Fruit fly (Drosophila melanogaster): ENCODE measurements around the gene Snoo.

Snoo gene

DNA sequence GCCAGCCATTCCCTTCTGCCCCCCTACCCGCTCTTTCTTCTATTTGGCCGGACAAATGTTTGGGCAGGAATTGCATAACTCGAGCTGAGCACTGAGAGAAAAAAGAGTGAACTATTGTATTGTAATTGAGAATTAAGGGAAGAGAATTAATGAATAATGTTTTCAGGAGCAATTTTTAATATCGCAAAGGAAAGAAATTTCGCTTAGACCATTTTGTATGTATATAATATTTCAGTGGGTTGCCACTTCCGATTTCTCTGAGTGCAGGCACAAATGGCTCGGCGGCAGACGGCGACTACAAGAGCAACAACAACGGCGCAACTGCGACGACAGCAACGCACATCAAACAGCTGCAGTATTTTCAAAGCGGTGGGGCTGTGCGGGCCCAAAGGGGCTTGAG is 19.4 kb downstream of the Snoo start (continued):
- peak; percentile 73 for TF ChIP-seq Mes4 (GFP tag; optimal IDR thresholded peaks at IDR 0.05)
- TF ChIP-seq CG33213 (GFP tag; optimal IDR thresholded peaks at IDR 0.05) = peak; percentile 27
- peak; percentile 28; the same call in 1 of the 2 replicates for TF ChIP-seq CG31224 (GFP tag; IDR thresholded peaks at IDR 0.05)
- TF ChIP-seq Mrtf (GFP tag; IDR thresholded peaks at IDR 0.05) = peak; percentile 78; the same call in 2 of the 3 replicates
- TF ChIP-seq crc (GFP tag; optimal IDR thresholded peaks at IDR 0.05) = peak; percentile 53
- TF ChIP-seq CG14050 (GFP tag; IDR thresholded peaks at IDR 0.05) = peak; percentile 73; the same call in 2 of the 3 replicates
- peak; percentile 9 for TF ChIP-seq CG18476 (GFP tag; optimal IDR thresholded peaks at IDR 0.05)
- peak; percentile 31 for TF ChIP-seq da (GFP tag; optimal IDR thresholded peaks at IDR 0.05)
- no peak for TF ChIP-seq Dp (GFP tag; optimal IDR thresholded peaks at IDR 0.05)
- TF ChIP-seq NC2β (GFP tag; optimal IDR thresholded peaks at IDR 0.05) = peak; percentile 65
- no peak for TF ChIP-seq CG4328 (GFP tag; optimal IDR thresholded peaks at IDR 0.05)
- no peak for TF ChIP-seq gcm2 (GFP tag; optimal IDR thresholded peaks at IDR 0.05)
- peak; percentile 79 for TF ChIP-seq Xbp1 (GFP tag; optimal IDR thresholded peaks at IDR 0.05)
- TF ChIP-seq CG14667 (GFP tag; IDR thresholded peaks at IDR 0.05) = peak; percentile 76
- TF ChIP-seq CG9437 (GFP tag; optimal IDR thresholded peaks at IDR 0.05) = peak; percentile 59
- TF ChIP-seq CG18262 (tag; optimal IDR thresholded peaks at IDR 0.05) = peak; percentile 64
- TF ChIP-seq CG17361 (GFP tag; IDR thresholded peaks at IDR 0.05) = peak; percentile 65
- peak; percentile 73 for TF ChIP-seq Asciz (GFP tag; optimal IDR thresholded peaks at IDR 0.05)
- no peak for TF ChIP-seq Neu2 (GFP tag; optimal IDR thresholded peaks at IDR 0.05; ENCODE audit: borderline replicate concordance)
- TF ChIP-seq ase (GFP tag; IDR thresholded peaks at IDR 0.05) = peak; percentile 83
- TF ChIP-seq MTF-1 (GFP tag; optimal IDR thresholded peaks at IDR 0.05; ENCODE audit: borderline replicate concordance) = peak; percentile 26
- TF ChIP-seq Ravus (GFP tag; IDR thresholded peaks at IDR 0.05) = peak; percentile 53
- TF ChIP-seq dpn (GFP tag; optimal IDR thresholded peaks at IDR 0.05) = peak; percentile 71 to 76
- no peak for TF ChIP-seq CG8478 (optimal IDR thresholded peaks at IDR 0.05)
- TF ChIP-seq Bdp1 (GFP tag; optimal IDR thresholded peaks at IDR 0.05) = peak; percentile 39
- no peak for TF ChIP-seq CG30020 (tag; optimal IDR thresholded peaks at IDR 0.05)
- TF ChIP-seq CG15269 (tag; optimal IDR thresholded peaks at IDR 0.05) = peak; percentile 81
- TF ChIP-seq MESR4 (GFP tag; optimal IDR thresholded peaks at IDR 0.05) = no peak
- peak; percentile 82 for TF ChIP-seq Aef1 (GFP tag; IDR thresholded peaks at IDR 0.05)
- TF ChIP-seq jigr1 (GFP tag; IDR thresholded peaks at IDR 0.05) = peak; percentile 60; the same call in 2 of the 3 replicates
- TF ChIP-seq CG17359 (tag; optimal IDR thresholded peaks at IDR 0.05) = peak; percentile 76
- peak; percentile 74 for TF ChIP-seq onecut (GFP tag; IDR thresholded peaks at IDR 0.05)
- TF ChIP-seq Optix (GFP tag; IDR thresholded peaks at IDR 0.05) = peak; percentile 56; the same call in 2 of the 3 replicates
- peak; percentile 49 for TF ChIP-seq fd3F (GFP tag; optimal IDR thresholded peaks at IDR 0.05)
- peak; percentile 78 for TF ChIP-seq run (tag; optimal IDR thresholded peaks at IDR 0.05)
- peak; percentile 73 for TF ChIP-seq Oaz (GFP tag; IDR thresholded peaks at IDR 0.05)
- peak; percentile 73 for TF ChIP-seq pum (GFP tag; optimal IDR thresholded peaks at IDR 0.05)
- TF ChIP-seq Mad (GFP tag; optimal IDR thresholded peaks at IDR 0.05) = peak; percentile 67
- peak; percentile 53 for TF ChIP-seq Meics (GFP tag; optimal IDR thresholded peaks at IDR 0.05)
- TF ChIP-seq CG11247 (GFP tag; IDR thresholded peaks at IDR 0.05) = no peak
- peak; percentile 62 for TF ChIP-seq CG12236 (GFP tag; optimal IDR thresholded peaks at IDR 0.05)
- peak; percentile 6; the same call in 1 of the 2 replicates for TF ChIP-seq CkIIα-i1 (GFP tag; IDR thresholded peaks at IDR 0.05)
- no peak for TF ChIP-seq Sin3A (optimal IDR thresholded peaks at IDR 0.05)
- peak; percentile 58 for TF ChIP-seq CG5180 (GFP tag; optimal IDR thresholded peaks at IDR 0.05)
- TF ChIP-seq CG32532 (GFP tag; IDR thresholded peaks at IDR 0.05) = peak; percentile 67; the same call in 1 of the 2 replicates
- peak; percentile 59 for TF ChIP-seq fu2 (GFP tag; optimal IDR thresholded peaks at IDR 0.05)
- TF ChIP-seq Max (GFP tag; optimal IDR thresholded peaks at IDR 0.05) = peak; percentile 31
- no peak for TF ChIP-seq CG7928 (GFP tag; optimal IDR thresholded peaks at IDR 0.05)
- no peak for TF ChIP-seq CG3995 (GFP tag; optimal IDR thresholded peaks at IDR 0.05)
- TF ChIP-seq CG17186 (GFP tag; optimal IDR thresholded peaks at IDR 0.05) = no peak
- peak; percentile 76 for TF ChIP-seq CG7839 (tag; optimal IDR thresholded peaks at IDR 0.05)
- TF ChIP-seq phol (tag; optimal IDR thresholded peaks at IDR 0.05) = peak; percentile 69

Measured in whole organism, embryonic.